Worm (Caenorhabditis elegans): ENCODE measurements around the gene R01H2.7.

ce11 chrIII:7076386-7076785 lies 30.8 kb upstream of the R01H2.7 start, which contains the start of gene ZK418.13:
- TF ChIP-seq pha-4 (tag; optimal IDR thresholded peaks at IDR 0.05), result no peak
- no peak for TF ChIP-seq nhr-237 (tag; optimal IDR thresholded peaks at IDR 0.05)
- no peak for TF ChIP-seq snpc-4 (tag; optimal IDR thresholded peaks at IDR 0.05)
- no peak for TF ChIP-seq mep-1 (tag; optimal IDR thresholded peaks at IDR 0.05)
- TF ChIP-seq unc-62 (GFP tag; optimal IDR thresholded peaks at IDR 0.05), result no peak
- no peak for TF ChIP-seq sptf-1 (tag; optimal IDR thresholded peaks at IDR 0.05)
- no peak for TF ChIP-seq ztf-11 (tag; optimal IDR thresholded peaks at IDR 0.05)
- no peak for TF ChIP-seq unc-39 (tag; optimal IDR thresholded peaks at IDR 0.05)
- TF ChIP-seq lsy-2 (tag; optimal IDR thresholded peaks at IDR 0.05), result no peak
- TF ChIP-seq nhr-28 (tag; optimal IDR thresholded peaks at IDR 0.05), result no peak
- no peak for TF ChIP-seq M03D4.4 (tag; optimal IDR thresholded peaks at IDR 0.05)
- no peak for TF ChIP-seq zip-8 (tag; optimal IDR thresholded peaks at IDR 0.05)

All from whole organism, mixed stage, embryonic.